Worm (Caenorhabditis elegans) whole organism, early embryonic: ENCODE measurements around the gene Y57A10C.11.

Experiments
- ama-1 ChIP-seq: fragments of 150-350 bp; optimal IDR thresholded peaks from 2 replicates; lab custom pipeline; 2014
- flt-1 ChIP-seq: fragments of 200-800 bp; sonication (Bioruptor generic); IDR thresholded peaks from 2 replicates; pipeline ENCODE4 v1.3.6; 2022; ENCODE audit warnings: missing genetic modification characterization, missing compliant biosample characterization

ce11 chrII:12456633-12457032 lies 41.9 kb upstream of the Y57A10C.11 start, which contains the start of gene sre-32:
- TF ChIP-seq flt-1 (GFP tag; lab: Robert Waterston, UW) (no peak), ama-1 (lab: Kevin White, UChicago) (no peak)
